Fruit fly (Drosophila melanogaster) whole organism: ENCODE measurements around the gene Nepl12.

Source experiments
- CG8478 ChIP-seq: fragments of >200 bp; optimal IDR thresholded peaks from 2 replicates; lab custom pipeline; 2018; ENCODE audit warnings: inconsistent platforms
- Dll ChIP-seq: fragments of >200 bp; optimal IDR thresholded peaks from 2 replicates; lab custom pipeline; 2017
- EcR ChIP-seq, 2 experiments: fragments of >200 bp; optimal IDR thresholded peaks; 2 replicates each; lab custom pipeline; 2017; ENCODE audit warnings: missing biosample characterization in 2 of 2, missing genetic modification characterization in 2 of 2, missing genetic modification reagents in 2 of 2
- pan ChIP-seq: fragments of >200 bp; optimal IDR thresholded peaks from 2 replicates; lab custom pipeline; 2017
- psq ChIP-seq: fragments of >200 bp; optimal IDR thresholded peaks from 2 replicates; lab custom pipeline; 2017
- usp ChIP-seq: fragments of >200 bp; optimal IDR thresholded peaks from 2 replicates; lab custom pipeline; 2017; ENCODE audit warnings: missing biosample characterization, missing genetic modification characterization, mixed read lengths

The Nepl12 gene

DNA sequence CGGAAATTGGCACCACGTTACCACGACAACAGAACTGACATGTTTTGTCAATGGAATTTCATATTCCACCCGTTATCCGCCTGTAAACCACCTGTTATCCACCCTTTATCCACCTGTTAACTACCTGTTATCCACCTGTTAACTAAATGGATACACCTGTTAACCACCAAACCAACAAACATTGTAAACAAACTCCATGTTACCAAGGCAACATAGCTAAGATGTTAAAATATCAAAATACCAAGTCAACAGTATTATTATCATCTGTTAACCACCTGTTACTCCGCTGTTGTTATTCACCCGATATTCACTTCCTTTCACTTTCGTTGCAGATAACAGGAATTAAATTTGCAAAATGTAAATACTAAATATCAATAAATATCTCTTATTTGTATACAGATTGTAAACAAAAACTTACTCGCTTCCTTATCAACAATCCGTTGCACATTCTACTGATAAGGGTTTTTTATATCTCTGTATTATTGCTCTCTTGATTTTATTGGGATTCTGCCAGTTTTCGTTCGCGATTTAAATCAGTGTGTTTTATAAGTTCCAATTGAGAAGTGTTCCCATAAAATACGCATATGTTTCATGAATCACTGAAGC is at the start of gene Nepl12:
Gene Nepl12 (plus strand): TSS at position 556 of the 606 bp plus-strand sequence.
- TF ChIP-seq usp (GFP tag; lab: Kevin White, UChicago) (no peak), EcR (GFP tag; optimal IDR thresholded peaks at IDR 0.05; lab: Kevin White, UChicago) (no peak), Dll (lab: Kevin White, UChicago) (no peak), psq (no peak), CG8478 (lab: Kevin White, UChicago) (no peak), pan (no peak)

DNA sequence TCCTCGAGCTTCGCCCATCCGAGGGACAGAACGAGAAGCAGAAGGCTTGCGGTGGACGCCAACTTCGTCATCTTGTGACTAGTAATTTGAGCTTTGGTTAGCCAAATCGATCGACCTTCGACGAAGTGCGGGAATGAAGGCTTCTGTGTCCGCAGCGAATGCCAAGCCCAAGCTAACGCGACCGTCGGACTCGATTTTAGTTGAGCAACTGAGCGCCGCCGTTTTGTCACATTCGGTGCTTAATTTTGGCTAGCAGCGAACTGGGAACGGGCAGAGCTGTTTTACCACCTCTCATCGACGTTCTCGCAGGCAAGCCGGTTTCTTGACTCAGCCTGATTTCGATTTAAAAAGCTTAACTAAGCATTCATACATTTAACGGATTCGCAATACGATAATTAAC is 49.1 kb upstream of the Nepl12 start:
- no peak for TF ChIP-seq EcR (GFP tag; optimal IDR thresholded peaks at IDR 0.05; lab: Kevin White, UChicago)
- no peak for TF ChIP-seq psq
- no peak for TF ChIP-seq pan
- no peak for TF ChIP-seq CG8478 (lab: Kevin White, UChicago)

DNA sequence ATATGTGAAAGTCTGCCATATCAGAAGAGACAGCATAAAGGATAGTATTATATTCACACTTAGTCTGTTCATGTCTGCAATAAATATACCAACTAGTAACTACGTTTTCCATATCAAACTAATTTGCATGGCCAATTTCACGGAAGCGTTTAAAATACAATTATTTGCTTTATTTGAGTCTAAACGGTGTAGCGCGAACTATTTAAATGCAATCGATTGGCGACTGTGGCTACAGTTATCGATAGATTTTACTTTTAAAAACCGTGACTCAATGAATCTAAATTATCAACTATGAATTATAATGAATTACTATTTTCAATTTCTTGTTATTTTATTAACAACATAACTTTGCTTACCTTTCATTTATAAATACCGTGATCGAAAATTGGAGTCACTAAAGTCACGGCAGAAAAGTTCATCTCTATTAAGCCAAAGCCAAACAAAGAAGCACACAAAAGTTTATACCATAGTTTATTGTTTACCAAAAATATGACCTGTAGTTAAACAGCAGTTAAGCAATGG is 48.4 kb upstream of the Nepl12 start, which contains the start of the genes CG9427 and CG8319:
Gene CG9427 (minus strand): TSS at position 51 of the 522 bp plus-strand sequence.
Gene CG8319 (plus strand): TSS at position 442 of the 522 bp plus-strand sequence.
- no peak for TF ChIP-seq Dll (lab: Kevin White, UChicago)
- no peak for TF ChIP-seq pan
- TF ChIP-seq usp (GFP tag; lab: Kevin White, UChicago), result no peak
- no peak for TF ChIP-seq psq
- TF ChIP-seq EcR (GFP tag; optimal IDR thresholded peaks at IDR 0.05; lab: Kevin White, UChicago), result no peak
- TF ChIP-seq CG8478 (lab: Kevin White, UChicago), result no peak

DNA sequence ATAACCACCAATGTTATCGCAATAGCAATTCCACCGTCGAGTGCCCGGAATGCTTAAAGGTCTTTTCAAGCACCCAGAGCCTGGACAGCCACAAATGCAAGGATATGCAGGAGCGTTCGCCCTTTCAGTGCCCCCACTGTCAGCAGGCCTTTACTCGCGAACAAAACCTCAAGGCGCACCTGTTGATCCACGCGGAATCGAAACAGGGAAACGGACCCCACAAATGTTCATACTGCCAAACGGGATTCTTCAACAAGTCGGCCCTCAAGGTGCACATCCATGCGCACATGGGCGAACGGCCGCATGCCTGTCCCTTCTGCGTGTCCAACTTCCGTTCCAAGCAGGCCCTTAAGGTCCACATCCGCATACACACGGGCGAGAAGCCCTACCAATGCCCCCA is 47.3 kb upstream of the Nepl12 start:
- TF ChIP-seq EcR (GFP tag; optimal IDR thresholded peaks at IDR 0.05; lab: Kevin White, UChicago) (no peak), Dll (lab: Kevin White, UChicago) (no peak), CG8478 (lab: Kevin White, UChicago) (no peak), usp (GFP tag; lab: Kevin White, UChicago) (no peak), pan (no peak), psq (no peak)

DNA sequence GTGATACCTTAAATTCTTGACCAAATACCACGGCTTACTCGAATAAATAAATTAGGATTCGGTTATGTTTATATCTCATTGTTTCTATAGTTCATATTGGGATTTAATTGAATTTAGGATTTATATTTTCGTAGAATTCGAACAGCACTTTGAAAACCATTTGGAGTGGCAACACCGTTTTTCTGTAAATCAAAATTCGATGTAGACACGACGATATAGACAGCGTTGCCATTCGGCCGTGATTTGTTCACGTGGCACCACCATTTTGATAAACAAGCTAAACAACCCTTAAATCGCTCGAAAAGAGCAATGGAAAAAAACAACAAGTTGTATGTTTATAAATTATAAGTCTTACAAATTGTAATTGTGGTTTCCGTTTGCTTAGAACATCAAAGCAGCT is 46.7 kb upstream of the Nepl12 start:
- TF ChIP-seq CG8478 (lab: Kevin White, UChicago) (no peak), psq (no peak), Dll (lab: Kevin White, UChicago) (no peak)

DNA sequence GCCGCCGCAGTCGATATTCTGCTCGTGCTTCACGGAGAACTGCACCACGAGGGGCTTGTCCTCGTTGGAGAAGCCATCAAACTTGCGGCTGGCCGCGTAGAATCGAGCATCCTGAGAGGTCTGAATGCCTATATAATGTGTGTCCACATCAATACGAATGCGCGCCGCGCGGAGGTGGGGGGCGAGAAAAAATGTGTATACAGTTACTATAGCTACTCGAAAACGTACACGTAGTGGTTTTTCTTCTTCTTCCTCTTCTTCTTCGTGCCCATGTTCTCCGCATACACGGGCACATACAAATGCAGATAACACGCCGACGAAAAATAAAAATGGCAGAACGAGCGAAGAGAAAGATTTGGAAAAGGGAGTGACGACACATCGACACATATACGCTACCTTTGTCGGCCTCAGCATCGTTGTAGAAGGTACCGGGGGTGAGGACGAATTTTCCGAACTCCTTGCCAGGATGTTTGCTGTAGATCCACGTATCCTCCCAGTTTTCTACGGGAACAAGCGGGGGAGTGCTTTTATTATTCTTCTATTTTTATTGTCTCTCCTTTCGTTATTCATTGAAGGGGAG is 45.2 kb upstream of the Nepl12 start:
- TF ChIP-seq pan (no peak), usp (GFP tag; lab: Kevin White, UChicago) (no peak), CG8478 (lab: Kevin White, UChicago) (no peak), Dll (lab: Kevin White, UChicago) (no peak)

DNA sequence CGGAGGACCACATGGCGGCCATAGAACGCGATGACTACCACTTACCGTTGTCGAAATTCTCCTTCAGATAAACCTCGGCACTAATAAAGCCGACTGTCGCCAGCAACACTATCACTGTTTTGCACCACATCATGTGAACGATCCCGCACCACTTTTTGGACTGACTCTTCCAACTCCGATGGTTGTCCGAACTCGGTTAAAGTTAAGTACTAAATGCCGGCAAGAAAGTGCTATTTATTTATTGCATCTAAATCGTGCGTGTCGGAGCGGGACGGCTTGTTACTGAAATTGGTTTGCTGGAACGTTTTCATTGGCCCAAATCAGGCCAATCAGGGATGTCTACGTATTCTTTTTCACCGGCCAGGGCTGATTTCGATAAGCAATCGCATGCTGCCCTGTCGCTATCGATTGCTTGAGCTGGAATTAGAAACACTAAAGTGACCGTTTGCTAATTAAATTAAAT is 44.7 kb upstream of the Nepl12 start, which contains the start of gene Calr:
Gene Calr (minus strand): TSS at position 219 of the 463 bp plus-strand sequence.
- TF ChIP-seq CG8478 (lab: Kevin White, UChicago) (peak; percentile 32), usp (GFP tag; lab: Kevin White, UChicago) (no peak), psq (no peak)

DNA sequence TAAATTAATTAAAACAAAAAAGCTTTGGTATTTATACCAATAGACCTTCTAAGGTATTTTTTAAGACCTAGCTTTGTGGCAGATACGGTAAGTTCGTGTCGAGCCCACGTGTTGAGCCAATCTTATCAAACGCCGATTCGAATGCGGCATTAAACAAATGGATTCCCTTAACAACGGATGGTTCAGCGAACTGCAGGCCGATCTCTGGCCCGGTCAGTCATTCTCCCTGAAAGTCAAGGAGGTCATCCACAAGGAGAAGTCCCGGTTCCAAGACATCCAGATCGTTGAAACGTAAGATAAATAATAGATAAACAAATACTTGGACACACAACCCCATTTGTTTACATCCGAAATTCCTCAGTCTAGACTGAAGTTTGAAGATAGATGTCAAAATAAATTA is 43.8 kb upstream of the Nepl12 start, which contains the start of gene SpdS:
Gene SpdS (plus strand): TSS at position 78 of the 400 bp plus-strand sequence.
- TF ChIP-seq CG8478 (lab: Kevin White, UChicago) (no peak), usp (GFP tag; lab: Kevin White, UChicago) (no peak), Dll (lab: Kevin White, UChicago) (no peak), psq (no peak), EcR (GFP tag; optimal IDR thresholded peaks at IDR 0.05; lab: Kevin White, UChicago) (no peak)

DNA sequence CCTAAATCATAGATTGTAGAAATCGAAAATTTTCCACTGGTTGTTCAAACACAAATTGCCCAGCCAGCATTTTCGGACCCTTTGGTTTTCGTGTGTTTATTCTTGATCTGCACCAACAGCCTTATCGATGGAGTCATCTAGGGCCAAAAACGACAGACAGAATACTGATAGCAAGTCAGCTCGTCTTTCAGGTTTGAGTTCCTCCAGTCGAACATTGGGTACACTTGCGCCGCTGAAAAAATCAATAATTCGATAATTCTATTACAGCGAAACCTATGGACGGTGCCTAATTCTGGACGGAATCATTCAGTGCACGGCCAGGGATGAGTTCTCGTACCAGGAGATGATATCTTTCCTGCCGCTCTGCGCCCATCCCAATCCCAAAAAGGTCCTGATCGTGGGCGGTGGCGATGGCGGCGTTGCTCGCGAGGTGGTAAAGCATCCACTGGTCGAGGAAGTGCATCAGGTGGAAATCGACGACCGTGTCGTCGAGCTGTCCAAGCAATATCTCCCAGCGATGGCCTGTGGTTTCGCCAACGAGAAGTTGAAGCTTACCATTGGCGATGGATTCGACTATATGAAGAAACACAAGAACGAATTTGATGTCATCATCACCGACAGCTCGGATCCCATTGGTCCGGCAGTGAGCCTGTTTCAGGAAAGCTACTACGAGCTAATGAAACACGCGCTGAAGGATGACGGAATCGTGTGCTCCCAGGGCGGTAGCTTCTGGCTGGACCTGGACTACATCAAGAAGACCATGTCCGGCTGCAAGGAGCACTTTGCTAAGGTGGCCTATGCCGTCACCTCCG is 43.0 kb upstream of the Nepl12 start:
- TF ChIP-seq EcR (GFP tag; optimal IDR thresholded peaks at IDR 0.05; lab: Kevin White, UChicago) (no peak), pan (no peak), CG8478 (lab: Kevin White, UChicago) (no peak), Dll (lab: Kevin White, UChicago) (no peak), psq (no peak), usp (GFP tag; lab: Kevin White, UChicago) (no peak)

DNA sequence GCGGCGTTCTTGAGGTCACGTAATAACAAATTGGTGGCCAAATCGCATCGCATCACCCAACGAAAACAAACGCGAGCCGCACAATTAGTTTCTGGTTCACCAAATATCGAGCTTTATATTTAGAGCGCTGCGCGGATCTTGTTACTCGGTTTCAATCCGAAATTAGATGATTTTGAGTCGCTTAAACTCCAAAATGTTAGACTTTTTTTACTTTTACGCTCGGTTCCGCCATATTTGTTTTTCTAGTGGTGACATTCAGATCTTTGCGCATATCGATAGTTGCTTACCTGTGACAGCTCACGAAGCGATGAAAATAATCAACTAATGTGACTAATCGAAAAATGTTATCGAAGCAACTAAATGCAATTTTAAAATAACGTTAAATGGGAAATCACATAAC is 38.0 kb upstream of the Nepl12 start, which contains the start of gene Scm:
Gene Scm (minus strand): TSS at position 251 of the 400 bp plus-strand sequence.
- TF ChIP-seq CG8478 (lab: Kevin White, UChicago) (no peak), Dll (lab: Kevin White, UChicago) (no peak), pan (no peak), EcR (GFP tag; optimal IDR thresholded peaks at IDR 0.05; lab: Kevin White, UChicago) (no peak), usp (GFP tag; lab: Kevin White, UChicago) (no peak), psq (no peak)

DNA sequence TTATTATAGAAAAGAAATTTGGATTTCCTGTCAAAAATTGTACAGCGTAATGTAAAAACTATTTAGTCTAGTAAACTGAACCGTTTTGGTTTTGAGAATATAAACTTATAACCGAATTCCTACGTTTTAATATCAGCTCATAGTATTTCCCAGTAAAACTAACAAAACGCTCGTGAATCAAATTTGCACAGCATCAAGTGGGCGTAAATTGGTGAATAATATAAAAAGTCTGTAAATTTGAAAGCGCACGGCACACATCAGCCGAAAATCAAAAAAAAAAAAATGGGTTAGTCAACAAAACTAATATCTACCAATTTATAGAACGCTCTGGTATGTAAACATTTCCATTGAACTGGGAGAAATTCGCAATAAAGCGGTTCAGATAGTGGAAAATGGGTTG is 37.4 kb upstream of the Nepl12 start, which contains the start of gene Dh44:
Gene Dh44 (plus strand): TSS at position 301 of the 400 bp plus-strand sequence.
- TF ChIP-seq psq (no peak), pan (no peak), CG8478 (lab: Kevin White, UChicago) (no peak), usp (GFP tag; lab: Kevin White, UChicago) (no peak), EcR (GFP tag; optimal IDR thresholded peaks at IDR 0.05; lab: Kevin White, UChicago) (no peak), Dll (lab: Kevin White, UChicago) (no peak)
